Fruit fly (Drosophila melanogaster) whole organism, embryonic: ENCODE measurements around the gene Elp4.

Experiments used
- CG10147 ChIP-seq: fragments of 200-800 bp; sonication (Bioruptor generic); optimal IDR thresholded peaks from 2 replicates; lab custom pipeline; 2019; ENCODE audit warnings: missing biosample characterization, mild to moderate bottlenecking, missing genetic modification characterization, moderate library complexity
- CG1024 ChIP-seq: fragments of 200-800 bp; sonication (Bioruptor generic); IDR thresholded peaks from 2 replicates; pipeline ENCODE4 v1.3.6; 2022; ENCODE audit warnings: missing biosample characterization, missing genetic modification characterization
- CG11398 ChIP-seq: fragments of 200-800 bp; sonication (Bioruptor generic); optimal IDR thresholded peaks from 2 replicates; lab custom pipeline; 2016; ENCODE audit warnings: missing biosample characterization, missing genetic modification characterization
- CG12391 ChIP-seq: fragments of 200-800 bp; sonication (Bioruptor generic); optimal IDR thresholded peaks from 3 replicates; lab custom pipeline; 2018; ENCODE audit warnings: missing biosample characterization, mild to moderate bottlenecking, missing genetic modification characterization, moderate library complexity
- CG13775 ChIP-seq: fragments of 200-800 bp; sonication (Bioruptor generic); optimal IDR thresholded peaks from 3 replicates; lab custom pipeline; 2017; ENCODE audit warnings: missing biosample characterization, mild to moderate bottlenecking, missing genetic modification characterization
- CG14014 ChIP-seq: fragments of 200-800 bp; sonication (Bioruptor generic); IDR thresholded peaks from 2 replicates; pipeline ENCODE4 v1.3.6; 2022; ENCODE audit warnings: missing biosample characterization, missing genetic modification characterization
- CG14710 ChIP-seq: fragments of 200-800 bp; sonication (Bioruptor generic); optimal IDR thresholded peaks from 3 replicates; lab custom pipeline; 2019; ENCODE audit warnings: missing biosample characterization, mild to moderate bottlenecking, missing genetic modification characterization, moderate library complexity
- CG30020 ChIP-seq: fragments of 200-800 bp; optimal IDR thresholded peaks from 2 replicates; lab custom pipeline; 2019; ENCODE audit warnings: missing biosample characterization, mild to moderate bottlenecking, missing genetic modification characterization, moderate library complexity
- CG30431 ChIP-seq: fragments of 200-800 bp; sonication (Bioruptor generic); optimal IDR thresholded peaks from 2 replicates; lab custom pipeline; 2017; ENCODE audit warnings: missing biosample characterization, missing genetic modification characterization
- CG31388 ChIP-seq: fragments of 200-800 bp; sonication (Bioruptor generic); optimal IDR thresholded peaks from 2 replicates; lab custom pipeline; 2016; ENCODE audit warnings: missing biosample characterization, missing genetic modification characterization
- CG4617 ChIP-seq: fragments of 200-800 bp; sonication (Bioruptor generic); optimal IDR thresholded peaks from 3 replicates; lab custom pipeline; 2016; ENCODE audit warnings: missing biosample characterization, missing genetic modification characterization, borderline replicate concordance
- CG6791 ChIP-seq: fragments of 200-800 bp; sonication (Bioruptor generic); IDR thresholded peaks from 3 replicates; pipeline ENCODE4 v1.3.6; 2022; ENCODE audit warnings: missing biosample characterization, missing genetic modification characterization; ENCODE audit not compliant: partially characterized antibody
- CG7357 ChIP-seq: fragments of 200-800 bp; sonication (Bioruptor generic); IDR thresholded peaks from 3 replicates; pipeline ENCODE4 v1.3.6; 2022; ENCODE audit warnings: missing biosample characterization, missing genetic modification characterization
- CG7963 ChIP-seq: fragments of 200-800 bp; sonication (Bioruptor generic); IDR thresholded peaks from 3 replicates; pipeline ENCODE4 v1.3.6; 2022; ENCODE audit warnings: missing biosample characterization, missing genetic modification characterization; ENCODE audit not compliant: partially characterized antibody
- CG9876 ChIP-seq: fragments of 200-800 bp; sonication (Bioruptor generic); optimal IDR thresholded peaks from 2 replicates; lab custom pipeline; 2016; ENCODE audit warnings: missing biosample characterization, missing genetic modification characterization
- CHES-1-like ChIP-seq: fragments of 200-800 bp; sonication (Bioruptor generic); optimal IDR thresholded peaks from 2 replicates; lab custom pipeline; 2016; ENCODE audit warnings: missing biosample characterization, missing genetic modification characterization
- Dek ChIP-seq: fragments of 200-800 bp; sonication (Bioruptor generic); optimal IDR thresholded peaks from 3 replicates; lab custom pipeline; 2019; ENCODE audit warnings: missing biosample characterization, mild to moderate bottlenecking, missing genetic modification characterization, moderate library complexity
- Dll ChIP-seq: fragments of 200-800 bp; sonication (Bioruptor generic); IDR thresholded peaks from 4 replicates; pipeline ENCODE4 v1.3.6; 2022; ENCODE audit warnings: missing biosample characterization, missing genetic modification characterization; ENCODE audit not compliant: partially characterized antibody
- Doc3 ChIP-seq: fragments of 200-800 bp; sonication (Bioruptor generic); IDR thresholded peaks from 3 replicates; pipeline ENCODE4 v1.3.6; 2022; ENCODE audit warnings: missing biosample characterization, missing genetic modification characterization; ENCODE audit not compliant: partially characterized antibody
- Dp ChIP-seq: fragments of 200-800 bp; sonication (Bioruptor generic); optimal IDR thresholded peaks from 2 replicates; lab custom pipeline; 2018; ENCODE audit warnings: missing biosample characterization, mild to moderate bottlenecking, missing genetic modification characterization, moderate library complexity
- E2f2 ChIP-seq: fragments of 200-800 bp; sonication (Bioruptor generic); IDR thresholded peaks from 2 replicates; pipeline ENCODE4 v1.3.6; 2022; ENCODE audit warnings: missing biosample characterization, missing genetic modification characterization
- Ets97D ChIP-seq: fragments of 200-800 bp; sonication (Bioruptor generic); optimal IDR thresholded peaks from 3 replicates; lab custom pipeline; 2016; ENCODE audit warnings: missing biosample characterization, missing genetic modification characterization
- Gsc ChIP-seq: fragments of 200-800 bp; sonication (Bioruptor generic); IDR thresholded peaks from 2 replicates; pipeline ENCODE4 v1.3.6; 2022; ENCODE audit warnings: missing biosample characterization, missing genetic modification characterization
- H15 ChIP-seq: fragments of 200-800 bp; sonication (Bioruptor generic); IDR thresholded peaks from 3 replicates; pipeline ENCODE4 v1.3.6; 2022; ENCODE audit warnings: missing biosample characterization, missing genetic modification characterization
- HLH4C ChIP-seq: fragments of 200-800 bp; sonication (Bioruptor generic); IDR thresholded peaks from 3 replicates; pipeline ENCODE4 v1.3.6; 2022; ENCODE audit warnings: missing biosample characterization, missing genetic modification characterization; ENCODE audit not compliant: partially characterized antibody
- HLH54F ChIP-seq: fragments of 200-800 bp; sonication (Bioruptor generic); optimal IDR thresholded peaks from 3 replicates; lab custom pipeline; 2016; ENCODE audit warnings: missing biosample characterization, missing genetic modification characterization
- HmgZ ChIP-seq: fragments of 200-800 bp; sonication (Bioruptor generic); optimal IDR thresholded peaks from 2 replicates; lab custom pipeline; 2018; ENCODE audit warnings: missing biosample characterization, mild to moderate bottlenecking, missing genetic modification characterization
- Hmx ChIP-seq: fragments of 200-800 bp; sonication (Bioruptor generic); optimal IDR thresholded peaks from 2 replicates; lab custom pipeline; 2016; ENCODE audit warnings: missing biosample characterization, missing genetic modification characterization
- Lhr ChIP-seq: fragments of 200-800 bp; sonication (Bioruptor generic); optimal IDR thresholded peaks from 3 replicates; lab custom pipeline; 2017; ENCODE audit warnings: mild to moderate bottlenecking, missing biosample characterization, missing genetic modification reagents, missing genetic modification characterization
- MESR4 ChIP-seq: fragments of 200-800 bp; sonication (Bioruptor generic); optimal IDR thresholded peaks from 2 replicates; lab custom pipeline; 2018; ENCODE audit warnings: missing biosample characterization, mild to moderate bottlenecking, missing genetic modification characterization, moderate library complexity
- Myb ChIP-seq: fragments of 200-800 bp; sonication (Bioruptor generic); optimal IDR thresholded peaks from 2 replicates; lab custom pipeline; 2016; ENCODE audit warnings: missing biosample characterization, missing genetic modification characterization
- NC2β ChIP-seq: fragments of 200-800 bp; sonication (Bioruptor generic); optimal IDR thresholded peaks from 2 replicates; lab custom pipeline; 2016; ENCODE audit warnings: missing biosample characterization, missing genetic modification characterization
- Opbp ChIP-seq: fragments of 200-800 bp; sonication (Bioruptor generic); IDR thresholded peaks from 3 replicates; pipeline ENCODE4 v1.3.6; 2022; ENCODE audit warnings: missing biosample characterization, missing genetic modification characterization; ENCODE audit not compliant: partially characterized antibody
- PHDP ChIP-seq: fragments of 200-800 bp; sonication (Bioruptor generic); optimal IDR thresholded peaks from 3 replicates; lab custom pipeline; 2018; ENCODE audit warnings: missing biosample characterization, mild to moderate bottlenecking, missing genetic modification characterization, moderate library complexity
- Scr ChIP-seq: fragments of 200-800 bp; sonication (Bioruptor generic); IDR thresholded peaks from 2 replicates; pipeline ENCODE4 v1.3.6; 2022; ENCODE audit warnings: missing biosample characterization, missing genetic modification characterization; ENCODE audit not compliant: partially characterized antibody
- Sin3A ChIP-seq: fragments of >200 bp; optimal IDR thresholded peaks from 2 replicates; lab custom pipeline; 2018
- emc ChIP-seq: fragments of 200-800 bp; sonication (Bioruptor generic); optimal IDR thresholded peaks from 2 replicates; lab custom pipeline; 2016; ENCODE audit warnings: missing biosample characterization, missing genetic modification characterization
- jing ChIP-seq: fragments of 200-800 bp; sonication (Bioruptor generic); optimal IDR thresholded peaks from 2 replicates; lab custom pipeline; 2018; ENCODE audit warnings: missing biosample characterization, mild to moderate bottlenecking, missing genetic modification characterization
- kni ChIP-seq: fragments of 200-800 bp; sonication (Bioruptor generic); optimal IDR thresholded peaks from 3 replicates; lab custom pipeline; 2017; ENCODE audit warnings: mild to moderate bottlenecking, missing biosample characterization, missing genetic modification reagents, missing genetic modification characterization
- knrl ChIP-seq: fragments of 200-800 bp; sonication (Bioruptor generic); IDR thresholded peaks from 3 replicates; pipeline ENCODE4 v1.3.6; 2022; ENCODE audit warnings: missing biosample characterization, missing genetic modification characterization; ENCODE audit not compliant: partially characterized antibody
- lilli ChIP-seq: fragments of 200-800 bp; sonication (Bioruptor generic); optimal IDR thresholded peaks from 3 replicates; lab custom pipeline; 2016; ENCODE audit warnings: missing biosample characterization, missing genetic modification characterization
- maf-S ChIP-seq: fragments of 200-800 bp; sonication (Bioruptor generic); optimal IDR thresholded peaks from 2 replicates; lab custom pipeline; 2016; ENCODE audit warnings: missing biosample characterization, missing genetic modification characterization
- phol ChIP-seq: fragments of 200-800 bp; sonication (Bioruptor generic); optimal IDR thresholded peaks from 3 replicates; lab custom pipeline; 2018; ENCODE audit warnings: missing biosample characterization, mild to moderate bottlenecking, missing genetic modification characterization, moderate library complexity
- pita ChIP-seq: fragments of 200-800 bp; sonication (Bioruptor generic); optimal IDR thresholded peaks from 2 replicates; lab custom pipeline; 2017; ENCODE audit warnings: missing biosample characterization, mild to moderate bottlenecking, missing genetic modification characterization
- sc ChIP-seq, 3 experiments: fragments of >200 bp in 2 of 3; fragments of 200-800 bp in 1 of 3; sonication (Bioruptor generic) in 1 of 3; optimal IDR thresholded peaks; 2 replicates in 2 of 3; 3 replicates in 1 of 3; lab custom pipeline; 2017; ENCODE audit warnings: mild to moderate bottlenecking in 1 of 3, missing biosample characterization in 1 of 3, missing genetic modification characterization in 1 of 3, missing genetic modification reagents in 1 of 3
- stwl ChIP-seq: fragments of 200-800 bp; sonication (Bioruptor generic); optimal IDR thresholded peaks from 3 replicates; lab custom pipeline; 2018; ENCODE audit warnings: missing biosample characterization, mild to moderate bottlenecking, missing genetic modification characterization, moderate library complexity
- trem ChIP-seq: fragments of 200-800 bp; optimal IDR thresholded peaks from 3 replicates; lab custom pipeline; 2019; ENCODE audit warnings: missing biosample characterization, mild to moderate bottlenecking, missing genetic modification characterization, moderate library complexity
- unc-4 ChIP-seq: fragments of 200-800 bp; sonication (Bioruptor generic); IDR thresholded peaks from 2 replicates; pipeline ENCODE4 v1.3.6; 2022; ENCODE audit warnings: missing biosample characterization, missing genetic modification characterization; ENCODE audit not compliant: partially characterized antibody

Gene Elp4

dm6 chr2L:5541935-5542685 lies 18.2 kb downstream of the Elp4 start, which contains the start of the genes Hel25E and Lam (continued):
- TF ChIP-seq CG11398 (GFP tag; lab: Kevin White, UChicago) (no peak), CHES-1-like (GFP tag; lab: Kevin White, UChicago) (peak; percentile 42), HLH54F (GFP tag; lab: Kevin White, UChicago) (peak; percentile 6), knrl (GFP tag; lab: Robert Waterston, UW) (peak; percentile 89), Ets97D (peak; percentile 82), trem (peak; percentile 81), CG6791 (GFP tag; lab: Robert Waterston, UW) (peak; percentile 81), Opbp (peak; percentile 76), Dp (GFP tag; lab: Kevin White, UChicago) (peak; percentile 50), kni (GFP tag; lab: Kevin White, UChicago) (no peak), Dek (tag; lab: Kevin White, UChicago) (peak; percentile 17), CG13775 (peak; percentile 7), Doc3 (GFP tag; lab: Robert Waterston, UW) (peak; percentile 87), emc (no peak), CG10147 (GFP tag; lab: Kevin White, UChicago) (no peak), CG31388 (no peak), Hmx (no peak), stwl (tag; lab: Kevin White, UChicago) (peak; percentile 71), CG4617 (GFP tag; lab: Kevin White, UChicago) (peak; percentile 19), CG14014 (GFP tag; lab: Robert Waterston, UW) (no peak), lilli (GFP tag; lab: Kevin White, UChicago) (peak; percentile 27), Dll (GFP tag; lab: Robert Waterston, UW) (peak; percentile 97), pita (no peak), Lhr (GFP tag; lab: Kevin White, UChicago) (peak; percentile 55), Sin3A (peak; percentile 98), CG14710 (tag; lab: Kevin White, UChicago) (peak; percentile 79), CG30431 (GFP tag; lab: Kevin White, UChicago) (no peak), maf-S (GFP tag; lab: Kevin White, UChicago) (peak; percentile 16), Scr (GFP tag; lab: Robert Waterston, UW) (peak; percentile 91), PHDP (no peak), MESR4 (peak; percentile 38), sc (optimal IDR thresholded peaks at IDR 0.05; lab: Kevin White, UChicago) (no peak), sc (GFP tag; optimal IDR thresholded peaks at IDR 0.05; lab: Kevin White, UChicago) (no peak), jing (GFP tag; lab: Kevin White, UChicago) (no peak), CG12391 (tag; lab: Kevin White, UChicago) (peak; percentile 63), Gsc (GFP tag; lab: Robert Waterston, UW) (no peak), E2f2 (GFP tag; lab: Robert Waterston, UW) (0 out of 2 replicates have a peak, but pooled peaks have one; percentile 40), HmgZ (tag; lab: Kevin White, UChicago) (peak; percentile 58), Myb (GFP tag; lab: Kevin White, UChicago) (peak; percentile 43), NC2β (GFP tag; lab: Kevin White, UChicago) (peak; percentile 60), CG9876 (no peak), unc-4 (GFP tag; lab: Robert Waterston, UW) (peak; percentile 93), HLH4C (GFP tag; lab: Robert Waterston, UW) (peak; percentile 81), CG7357 (GFP tag; lab: Robert Waterston, UW) (no peak), H15 (GFP tag; lab: Robert Waterston, UW) (no peak), CG1024 (GFP tag; lab: Robert Waterston, UW) (no peak), phol (tag; lab: Kevin White, UChicago) (peak; percentile 96), CG7963 (peak; percentile 54; the same call in 2 of the 3 replicates), CG30020 (tag; lab: Kevin White, UChicago) (peak; percentile 31)
